Worm (Caenorhabditis elegans) whole organism, L4 larva: ENCODE data around the gene taf-3.

Experiments used
- ZK546.5 ChIP-seq, 2 experiments: sonication (generic microtip); optimal IDR thresholded peaks; 2 replicates each; lab custom pipeline; 2017; ENCODE audit warnings: missing biosample characterization in 2 of 2, missing genetic modification characterization in 2 of 2
- ceh-82 ChIP-seq: sonication (generic microtip); optimal IDR thresholded peaks from 2 replicates; lab custom pipeline; 2017; ENCODE audit warnings: missing biosample characterization, missing genetic modification characterization
- dve-1 ChIP-seq: sonication (generic microtip); optimal IDR thresholded peaks from 2 replicates; lab custom pipeline; 2017; ENCODE audit warnings: antibody characterized with exemption, mild to moderate bottlenecking, missing genetic modification characterization, missing compliant biosample characterization; ENCODE audit not compliant: insufficient read depth
- hif-1 ChIP-seq, 2 experiments: sonication (generic microtip); optimal IDR thresholded peaks; 2 replicates each; lab custom pipeline; 2016 to 2017; ENCODE audit warnings: missing compliant biosample characterization in 2 of 2, missing genetic modification characterization in 2 of 2, missing genetic modification reagents in 2 of 2, missing genotype in 2 of 2, mild to moderate bottlenecking in 1 of 2
- jun-1 ChIP-seq: fragments of 150-350 bp; optimal IDR thresholded peaks from 2 replicates; lab custom pipeline; 2014; ENCODE audit warnings: missing biosample characterization, missing genetic modification reagents, missing genetic modification characterization
- nhr-76 ChIP-seq: fragments of 150-350 bp; optimal IDR thresholded peaks from 2 replicates; lab custom pipeline; 2014; ENCODE audit warnings: missing biosample characterization, missing genetic modification characterization
- snpc-4 ChIP-seq: fragments of 150-350 bp; optimal IDR thresholded peaks from 2 replicates; lab custom pipeline; 2014; ENCODE audit warnings: missing biosample characterization, missing genetic modification characterization

- TF ChIP-seq nhr-76 (tag; lab: Kevin White, UChicago): no peak
- TF ChIP-seq jun-1 (tag; lab: Kevin White, UChicago): no peak
- no peak for TF ChIP-seq snpc-4 (tag; lab: Kevin White, UChicago)
- TF ChIP-seq ceh-82 (tag; lab: Kevin White, UChicago): no peak
- peak; percentile 28 for TF ChIP-seq dve-1 (tag; lab: Kevin White, UChicago)
- no peak for TF ChIP-seq hif-1 (tag; optimal IDR thresholded peaks at IDR 0.05; lab: Kevin White, UChicago)
- TF ChIP-seq ZK546.5 (tag; optimal IDR thresholded peaks at IDR 0.05; lab: Kevin White, UChicago): no peak
Observed at ce11 chrX:16290536-16290935, 41.7 kb upstream of the taf-3 start.
